Worm (Caenorhabditis elegans) whole organism, L1 larva: ENCODE data around the gene ZC513.3.
A peak's percentile ranks its signal among the peaks of the same experiment; 100 is the strongest.

Source experiments
- C04F5.9 ChIP-seq: sonication (generic microtip); optimal IDR thresholded peaks from 2 replicates; lab custom pipeline; 2016; ENCODE audit warnings: missing genetic modification characterization, missing compliant biosample characterization
- C16A3.4 ChIP-seq: fragments of 150-350 bp; optimal IDR thresholded peaks from 2 replicates; lab custom pipeline; 2014; ENCODE audit warnings: missing biosample characterization, missing genetic modification characterization
- F16B12.6 ChIP-seq: fragments of 150-350 bp; optimal IDR thresholded peaks from 2 replicates; lab custom pipeline; 2014; ENCODE audit warnings: missing biosample characterization, missing genetic modification characterization
- Y116A8C.19 ChIP-seq: sonication (generic microtip); optimal IDR thresholded peaks from 2 replicates; lab custom pipeline; 2016; ENCODE audit warnings: missing compliant biosample characterization, missing genetic modification characterization, borderline replicate concordance
- aly-2 ChIP-seq: fragments of 150-350 bp; optimal IDR thresholded peaks from 2 replicates; lab custom pipeline; 2014; ENCODE audit warnings: missing biosample characterization, missing genetic modification characterization
- blmp-1 ChIP-seq: fragments of 150-350 bp; optimal IDR thresholded peaks from 2 replicates; lab custom pipeline; 2014; ENCODE audit warnings: missing biosample characterization, missing genetic modification characterization
- ceh-63 ChIP-seq: fragments of 200-800 bp; sonication (Bioruptor generic); optimal IDR thresholded peaks from 2 replicates; lab custom pipeline; 2018; ENCODE audit warnings: mild to moderate bottlenecking, missing genetic modification characterization, missing compliant biosample characterization
- ceh-8 ChIP-seq: fragments of 200-800 bp; sonication (Bioruptor generic); optimal IDR thresholded peaks from 2 replicates; lab custom pipeline; 2018; ENCODE audit warnings: mild to moderate bottlenecking, missing genetic modification characterization, moderate library complexity, missing compliant biosample characterization
- ceh-82 ChIP-seq, 3 experiments: fragments of 150-350 bp in 1 of 3; sonication (generic microtip) in 2 of 3; optimal IDR thresholded peaks; 2 replicates each; lab custom pipeline; 2014 to 2017; ENCODE audit warnings: missing biosample characterization in 3 of 3, missing genetic modification characterization in 3 of 3
- ceh-88 ChIP-seq: fragments of 200-800 bp; sonication (Bioruptor generic); IDR thresholded peaks from 2 replicates; pipeline ENCODE4 v1.3.6; 2022; ENCODE audit warnings: missing genetic modification characterization, missing compliant biosample characterization
- ces-1 ChIP-seq: fragments of 150-350 bp; optimal IDR thresholded peaks from 2 replicates; lab custom pipeline; 2014; ENCODE audit warnings: missing biosample characterization, missing genetic modification reagents, missing genetic modification characterization
- efl-1 ChIP-seq, 4 experiments: fragments of 150-350 bp; optimal IDR thresholded peaks in 3 of 4; peaks in 1 of 4; 1 replicate in 1 of 4; 2 replicates in 3 of 4; lab custom pipeline; 2014; ENCODE audit warnings: missing biosample characterization in 2 of 4, missing genetic modification characterization in 2 of 4, missing genetic modification reagents in 2 of 4
- egl-13 ChIP-seq: sonication (generic microtip); optimal IDR thresholded peaks from 2 replicates; lab custom pipeline; 2016; ENCODE audit warnings: missing genotype, missing genetic modification reagents, missing genetic modification characterization, missing compliant biosample characterization
- egl-27 ChIP-seq, 2 experiments: fragments of 150-350 bp in 1 of 2; sonication (generic microtip); optimal IDR thresholded peaks; 3 replicates each; lab custom pipeline; 2017 to 2018; ENCODE audit warnings: missing biosample characterization in 2 of 2, missing genetic modification characterization in 2 of 2, missing genetic modification reagents in 2 of 2
- elt-2 ChIP-seq: sonication (generic microtip); optimal IDR thresholded peaks from 2 replicates; lab custom pipeline; 2016; ENCODE audit warnings: missing genetic modification characterization, mild to moderate bottlenecking, inconsistent platforms, missing compliant biosample characterization, missing genetic modification reagents
- elt-3 ChIP-seq, 6 experiments: fragments of 150-350 bp in 1 of 6; sonication (generic microtip); optimal IDR thresholded peaks; 2 replicates each; lab custom pipeline; 2017 to 2018; ENCODE audit warnings: missing biosample characterization in 6 of 6, missing genetic modification characterization in 6 of 6, inconsistent platforms in 1 of 6
- ets-5 ChIP-seq: fragments of 200-800 bp; sonication (Bioruptor generic); IDR thresholded peaks from 2 replicates; pipeline ENCODE4 v1.3.6; 2022; ENCODE audit warnings: missing genetic modification characterization, missing compliant biosample characterization
- fos-1 ChIP-seq: fragments of 150-350 bp; optimal IDR thresholded peaks from 2 replicates; lab custom pipeline; 2014; ENCODE audit warnings: missing biosample characterization, missing genetic modification characterization
- grh-1 ChIP-seq: fragments of 200-800 bp; sonication (Bioruptor generic); IDR thresholded peaks from 2 replicates; pipeline ENCODE4 v1.3.6; 2022; ENCODE audit warnings: missing genetic modification reagents, missing genetic modification characterization, missing compliant biosample characterization
- hpl-2 ChIP-seq: fragments of 150-350 bp; optimal IDR thresholded peaks from 2 replicates; lab custom pipeline; 2014; ENCODE audit warnings: missing biosample characterization, missing genetic modification reagents, missing genetic modification characterization
- isw-1 ChIP-seq: fragments of 200-800 bp; sonication (Bioruptor generic); IDR thresholded peaks from 2 replicates; pipeline ENCODE4 v1.3.6; 2022; ENCODE audit warnings: missing genetic modification characterization, missing compliant biosample characterization
- lin-13 ChIP-seq: fragments of 150-350 bp; optimal IDR thresholded peaks from 2 replicates; lab custom pipeline; 2014; ENCODE audit warnings: missing biosample characterization, missing genetic modification reagents, missing genetic modification characterization
- lin-14 ChIP-seq: fragments of 200-800 bp; sonication (Bioruptor generic); optimal IDR thresholded peaks from 2 replicates; lab custom pipeline; 2018; ENCODE audit warnings: mild to moderate bottlenecking, missing genetic modification characterization, moderate library complexity, missing compliant biosample characterization
- lin-35 ChIP-seq, 2 experiments: fragments of 150-350 bp; optimal IDR thresholded peaks; 2 replicates each; lab custom pipeline; 2014; ENCODE audit warnings: missing biosample characterization in 2 of 2, missing genetic modification characterization in 2 of 2, missing genetic modification reagents in 2 of 2
- mep-1 ChIP-seq: fragments of 150-350 bp; optimal IDR thresholded peaks from 2 replicates; lab custom pipeline; 2014; ENCODE audit warnings: missing biosample characterization, missing genetic modification characterization
- nhr-20 ChIP-seq: sonication (generic microtip); optimal IDR thresholded peaks from 2 replicates; lab custom pipeline; 2016; ENCODE audit warnings: mild to moderate bottlenecking, missing genetic modification characterization, missing compliant biosample characterization
- nhr-28 ChIP-seq: fragments of 150-350 bp; optimal IDR thresholded peaks from 2 replicates; lab custom pipeline; 2014; ENCODE audit warnings: missing biosample characterization, missing genetic modification characterization
- nhr-71 ChIP-seq: sonication (generic microtip); optimal IDR thresholded peaks from 2 replicates; lab custom pipeline; 2016; ENCODE audit warnings: mild to moderate bottlenecking, missing genetic modification characterization, moderate library complexity, missing compliant biosample characterization
- nhr-76 ChIP-seq: sonication (generic microtip); optimal IDR thresholded peaks from 2 replicates; lab custom pipeline; 2017; ENCODE audit warnings: missing biosample characterization, missing genetic modification characterization
- nhr-77 ChIP-seq: fragments of 150-350 bp; optimal IDR thresholded peaks from 2 replicates; lab custom pipeline; 2014; ENCODE audit warnings: missing biosample characterization, missing genetic modification characterization
- nhr-85 ChIP-seq: sonication (generic microtip); peaks from one replicate; lab custom pipeline; 2016; ENCODE audit warnings: missing genetic modification characterization, inconsistent platforms, missing compliant biosample characterization
- nhr-90 ChIP-seq: sonication (generic microtip); optimal IDR thresholded peaks from 2 replicates; lab custom pipeline; 2016; ENCODE audit warnings: mild to moderate bottlenecking, missing genetic modification characterization, missing compliant biosample characterization; ENCODE audit not compliant: poor library complexity
- pax-3 ChIP-seq: fragments of 200-800 bp; sonication (Bioruptor generic); optimal IDR thresholded peaks from 2 replicates; lab custom pipeline; 2018; ENCODE audit warnings: mild to moderate bottlenecking, missing genetic modification characterization, moderate library complexity, missing compliant biosample characterization
- skn-1 ChIP-seq: fragments of 150-350 bp; optimal IDR thresholded peaks from 2 replicates; lab custom pipeline; 2014; ENCODE audit warnings: missing biosample characterization, missing genetic modification characterization
- snpc-4 ChIP-seq: fragments of 150-350 bp; optimal IDR thresholded peaks from 2 replicates; lab custom pipeline; 2014; ENCODE audit warnings: missing biosample characterization, missing genetic modification characterization
- snu-23 ChIP-seq: sonication (generic microtip); optimal IDR thresholded peaks from 2 replicates; lab custom pipeline; 2016; ENCODE audit warnings: missing genetic modification characterization, missing compliant biosample characterization
- unc-62 ChIP-seq: fragments of 150-350 bp; optimal IDR thresholded peaks from 2 replicates; lab custom pipeline; 2014; ENCODE audit warnings: missing biosample characterization, missing genetic modification reagents, missing genetic modification characterization
- unc-98 ChIP-seq: fragments of 200-800 bp; sonication (Bioruptor generic); IDR thresholded peaks from 2 replicates; pipeline ENCODE4 v1.3.6; 2022; ENCODE audit warnings: missing genetic modification characterization, missing compliant biosample characterization
- zag-1 ChIP-seq: fragments of 150-350 bp; optimal IDR thresholded peaks from 2 replicates; lab custom pipeline; 2014; ENCODE audit warnings: missing biosample characterization, missing genetic modification characterization
- zip-4 ChIP-seq: fragments of 200-800 bp; sonication (Bioruptor generic); optimal IDR thresholded peaks from 2 replicates; lab custom pipeline; 2018; ENCODE audit warnings: mild to moderate bottlenecking, missing genetic modification characterization, moderate library complexity, missing compliant biosample characterization
- ztf-11 ChIP-seq, 2 experiments: sonication (generic microtip); optimal IDR thresholded peaks; 2 replicates each; lab custom pipeline; 2016 to 2017; ENCODE audit warnings: missing genetic modification characterization in 2 of 2, missing biosample characterization in 1 of 2, missing compliant biosample characterization in 1 of 2

ZC513.3 gene

ce11 chrV:8040247-8041084, 6.3 kb upstream of the ZC513.3 start (continued):
- no peak for TF ChIP-seq fos-1 (tag; lab: Kevin White, UChicago)
- TF ChIP-seq snu-23 (GFP tag; lab: Kevin White, UChicago) = peak; percentile 46
- no peak for TF ChIP-seq ztf-11 (tag; optimal IDR thresholded peaks at IDR 0.05; lab: Kevin White, UChicago)
- TF ChIP-seq ceh-63 = no peak
- TF ChIP-seq nhr-20 (tag; lab: Kevin White, UChicago) = peak; percentile 66

DNA sequence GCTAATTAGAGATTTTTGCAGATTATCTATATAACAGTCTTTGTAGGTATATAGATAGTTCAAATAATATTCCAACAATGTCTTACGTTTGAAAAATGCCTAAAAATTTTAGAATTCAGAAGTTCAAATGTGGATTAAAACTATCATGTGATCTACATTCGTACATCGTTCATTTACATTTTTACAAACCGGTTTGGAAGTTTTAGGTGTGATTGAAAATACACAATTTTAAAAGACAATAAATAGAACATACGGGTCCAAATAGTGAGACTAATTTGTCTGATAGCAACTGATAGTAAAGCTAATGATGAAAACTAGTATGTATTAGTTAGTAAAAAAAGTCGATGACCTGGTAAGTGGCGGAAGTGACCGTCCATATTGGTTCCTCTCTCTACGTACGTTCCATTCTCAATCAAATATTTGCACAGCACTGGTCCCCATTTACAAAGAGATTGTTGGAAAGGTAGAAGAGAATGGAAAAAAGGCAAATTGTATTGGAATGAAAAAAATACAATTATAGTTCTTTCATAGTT, 5.4 kb upstream of the ZC513.3 start:
- no peak for TF ChIP-seq nhr-77 (tag; lab: Kevin White, UChicago)
- peak; percentile 36 for TF ChIP-seq lin-14 (GFP tag; lab: Kevin White, UChicago)
- TF ChIP-seq lin-35 (GFP tag; optimal IDR thresholded peaks at IDR 0.05; lab: Kevin White, UChicago) = peak in 1 of 2 experiments; percentile 12
- peak; percentile 60 for TF ChIP-seq grh-1 (GFP tag; lab: Robert Waterston, UW)
- TF ChIP-seq nhr-76 = no peak
- TF ChIP-seq efl-1 (optimal IDR thresholded peaks at IDR 0.05; lab: Kevin White, UChicago) = no peak
- TF ChIP-seq efl-1 (GFP tag; optimal IDR thresholded peaks at IDR 0.05 in 1 of 2; lab: Kevin White, UChicago) = peak in 1 of 2 experiments; percentile 90
- peak; percentile 81 for TF ChIP-seq nhr-85
- TF ChIP-seq nhr-20 (tag; lab: Kevin White, UChicago) = peak; percentile 2
- TF ChIP-seq, all 84 proteins: peak for 6

DNA sequence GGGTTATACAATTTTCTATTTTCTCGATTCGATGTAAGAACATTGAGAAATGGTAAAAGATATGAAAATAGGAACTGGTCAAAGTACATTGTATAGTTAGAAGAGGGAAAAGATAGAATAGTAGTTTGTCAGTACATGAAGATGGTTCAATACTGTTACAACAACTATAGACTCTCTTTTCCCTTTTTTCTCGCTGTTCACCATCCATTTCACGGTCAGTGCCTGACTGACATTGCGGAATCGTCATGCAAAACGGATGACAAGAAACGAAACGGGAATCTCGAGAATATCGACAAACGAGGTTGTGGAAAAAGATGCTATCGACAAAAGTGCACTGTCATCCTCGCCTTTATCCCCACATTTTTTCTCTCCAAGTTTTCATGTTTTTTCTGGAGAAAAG, 3.1 kb upstream of the ZC513.3 start:
- peak; percentile 15 for TF ChIP-seq nhr-71
- peak; percentile 28 for TF ChIP-seq snu-23 (GFP tag; lab: Kevin White, UChicago)
- TF ChIP-seq C04F5.9 (tag; lab: Kevin White, UChicago) = no peak
- TF ChIP-seq mep-1 (tag; lab: Kevin White, UChicago) = peak; percentile 38
- TF ChIP-seq snpc-4 = no peak
- peak; percentile 35 for TF ChIP-seq nhr-20 (tag; lab: Kevin White, UChicago)
- TF ChIP-seq isw-1 (GFP tag; lab: Robert Waterston, UW) = no peak
- no peak for TF ChIP-seq elt-2
- TF ChIP-seq zag-1 (tag; lab: Kevin White, UChicago) = no peak
- no peak for TF ChIP-seq zip-4 (GFP tag; lab: Kevin White, UChicago)
- TF ChIP-seq skn-1 (tag; lab: Kevin White, UChicago) = no peak
- TF ChIP-seq elt-3 (tag; optimal IDR thresholded peaks at IDR 0.05; lab: Kevin White, UChicago) = peak in 2 of 6 experiments; percentile 33 to 36
- no peak for TF ChIP-seq C16A3.4 (tag; lab: Kevin White, UChicago)
- TF ChIP-seq efl-1 (optimal IDR thresholded peaks at IDR 0.05; lab: Kevin White, UChicago) = no peak
- TF ChIP-seq efl-1 (GFP tag; optimal IDR thresholded peaks at IDR 0.05 in 1 of 2; lab: Kevin White, UChicago) = peak in 1 of 2 experiments; percentile 41
- peak; percentile 62 for TF ChIP-seq lin-14 (GFP tag; lab: Kevin White, UChicago)
- TF ChIP-seq blmp-1 (tag; lab: Kevin White, UChicago) = peak; percentile 92
- TF ChIP-seq, all 84 proteins: peak for 8

DNA sequence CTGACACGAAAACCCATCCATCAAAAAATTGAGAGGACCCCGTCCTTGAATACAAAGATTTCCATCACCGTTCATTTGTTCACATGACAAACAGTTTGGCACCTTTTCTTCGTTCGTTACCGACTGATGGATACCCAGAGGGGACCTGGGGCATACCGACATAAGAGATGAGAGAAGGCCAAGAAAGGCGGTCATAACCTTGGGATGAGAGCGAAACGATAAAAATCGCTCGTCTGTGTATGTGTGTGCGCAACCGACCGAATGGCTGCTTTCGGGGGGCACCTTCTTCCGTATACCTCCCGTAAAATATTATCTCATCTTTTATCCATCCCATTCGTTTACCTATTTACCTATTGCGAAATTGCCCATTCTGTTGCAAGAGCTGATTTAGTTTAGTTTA, 1.8 kb upstream of the ZC513.3 start:
- no peak for TF ChIP-seq ceh-8
- peak; percentile 84 for TF ChIP-seq nhr-85
- no peak for TF ChIP-seq nhr-90 (tag; lab: Kevin White, UChicago)
- no peak for TF ChIP-seq ceh-82 (tag; optimal IDR thresholded peaks at IDR 0.05; lab: Kevin White, UChicago)
- TF ChIP-seq unc-62 (GFP tag; lab: Kevin White, UChicago) = no peak
- TF ChIP-seq nhr-28 (tag; lab: Kevin White, UChicago) = no peak
- TF ChIP-seq egl-27 (tag; optimal IDR thresholded peaks at IDR 0.05; lab: Kevin White, UChicago) = no peak
- TF ChIP-seq blmp-1 (tag; lab: Kevin White, UChicago) = peak; percentile 68
- TF ChIP-seq ets-5 (GFP tag; lab: Robert Waterston, UW) = no peak
- TF ChIP-seq aly-2 (tag; lab: Kevin White, UChicago) = no peak
- peak; percentile 10 for TF ChIP-seq nhr-20 (tag; lab: Kevin White, UChicago)
- no peak for TF ChIP-seq ceh-88
- TF ChIP-seq egl-13 (tag; lab: Kevin White, UChicago) = no peak
- TF ChIP-seq ces-1 (GFP tag; lab: Kevin White, UChicago) = no peak
- peak; percentile 46 for TF ChIP-seq mep-1 (tag; lab: Kevin White, UChicago)
- no peak for TF ChIP-seq Y116A8C.19
- TF ChIP-seq efl-1 (optimal IDR thresholded peaks at IDR 0.05; lab: Kevin White, UChicago) = no peak
- TF ChIP-seq efl-1 (GFP tag; optimal IDR thresholded peaks at IDR 0.05 in 1 of 2; lab: Kevin White, UChicago) = peak in 1 of 2 experiments; percentile 66
- TF ChIP-seq lin-13 (GFP tag; lab: Kevin White, UChicago) = no peak
- TF ChIP-seq grh-1 (GFP tag; lab: Robert Waterston, UW) = 0 out of 2 replicates have a peak, but pooled peaks have one; percentile 7
- no peak for TF ChIP-seq isw-1 (GFP tag; lab: Robert Waterston, UW)
- no peak for TF ChIP-seq hpl-2 (GFP tag; lab: Kevin White, UChicago)
- TF ChIP-seq unc-98 (GFP tag; lab: Robert Waterston, UW) = no peak
- TF ChIP-seq snu-23 (GFP tag; lab: Kevin White, UChicago) = peak; percentile 2
- peak; percentile 61 for TF ChIP-seq lin-14 (GFP tag; lab: Kevin White, UChicago)
- TF ChIP-seq C04F5.9 (tag; lab: Kevin White, UChicago) = no peak
- TF ChIP-seq F16B12.6 (tag; lab: Kevin White, UChicago) = no peak
- TF ChIP-seq fos-1 (tag; lab: Kevin White, UChicago) = no peak
- no peak for TF ChIP-seq pax-3 (tag; lab: Kevin White, UChicago)
